Fruit fly (Drosophila melanogaster): ENCODE results near the gene CG16984.

- TF ChIP-seq CG8478 (optimal IDR thresholded peaks at IDR 0.05) (no peak), CTCF (optimal IDR thresholded peaks at IDR 0.05) (peak; percentile 42 to 55)
Observed at dm6 chr3L:2554118-2554814, 41.3 kb upstream of the CG16984 start, which contains the start of gene Spn.
